Fruit fly (Drosophila melanogaster) whole organism, embryonic: ENCODE data around the gene Nsf2.
A peak's percentile ranks its signal among the peaks of the same experiment; 100 is the strongest.

ENCODE experiments used
- Abd-B ChIP-seq: fragments of 200-800 bp; sonication (Bioruptor generic); optimal IDR thresholded peaks from 2 replicates; lab custom pipeline; 2018; ENCODE audit warnings: missing biosample characterization, mild to moderate bottlenecking, missing genetic modification characterization, moderate library complexity
- Atf-2 ChIP-seq: fragments of 200-800 bp; sonication (Bioruptor generic); optimal IDR thresholded peaks from 2 replicates; lab custom pipeline; 2016; ENCODE audit warnings: missing biosample characterization, missing genetic modification characterization
- CG10267 ChIP-seq: fragments of 200-800 bp; sonication (Bioruptor generic); optimal IDR thresholded peaks from 2 replicates; lab custom pipeline; 2018; ENCODE audit warnings: missing biosample characterization, mild to moderate bottlenecking, missing genetic modification characterization, moderate library complexity
- CG10274 ChIP-seq: fragments of 200-800 bp; sonication (Bioruptor generic); optimal IDR thresholded peaks from 3 replicates; lab custom pipeline; 2017; ENCODE audit warnings: missing biosample characterization, mild to moderate bottlenecking, missing genetic modification characterization
- CG10366 ChIP-seq: fragments of 200-800 bp; sonication (Bioruptor generic); IDR thresholded peaks from 2 replicates; pipeline ENCODE4 v1.3.6; 2022; ENCODE audit warnings: missing biosample characterization, missing genetic modification characterization
- CG10959 ChIP-seq: fragments of 200-800 bp; sonication (Bioruptor generic); IDR thresholded peaks from 2 replicates; pipeline ENCODE4 v1.3.6; 2022; ENCODE audit warnings: missing biosample characterization, missing genetic modification characterization
- CG12219 ChIP-seq: fragments of 200-800 bp; sonication (Bioruptor generic); optimal IDR thresholded peaks from 3 replicates; lab custom pipeline; 2018; ENCODE audit warnings: missing biosample characterization, mild to moderate bottlenecking, missing genetic modification characterization
- CG12236 ChIP-seq: fragments of 200-800 bp; sonication (Bioruptor generic); optimal IDR thresholded peaks from 2 replicates; lab custom pipeline; 2016; ENCODE audit warnings: missing biosample characterization, missing genetic modification characterization
- CG12391 ChIP-seq: fragments of 200-800 bp; sonication (Bioruptor generic); optimal IDR thresholded peaks from 3 replicates; lab custom pipeline; 2018; ENCODE audit warnings: missing biosample characterization, mild to moderate bottlenecking, missing genetic modification characterization, moderate library complexity
- CG14441 ChIP-seq: fragments of 200-800 bp; sonication (Bioruptor generic); IDR thresholded peaks from 2 replicates; pipeline ENCODE4 v1.3.6; 2022; ENCODE audit warnings: missing biosample characterization, missing genetic modification characterization
- CG14965 ChIP-seq: fragments of 200-800 bp; sonication (Bioruptor generic); optimal IDR thresholded peaks from 2 replicates; lab custom pipeline; 2016; ENCODE audit warnings: missing biosample characterization, missing genetic modification characterization, borderline replicate concordance
- CG15601 ChIP-seq: fragments of 200-800 bp; sonication (Bioruptor generic); optimal IDR thresholded peaks from 3 replicates; lab custom pipeline; 2019; ENCODE audit warnings: missing biosample characterization, mild to moderate bottlenecking, missing genetic modification characterization, moderate library complexity
- CG1602 ChIP-seq: fragments of 200-800 bp; sonication (Bioruptor generic); optimal IDR thresholded peaks from 3 replicates; lab custom pipeline; 2016; ENCODE audit warnings: missing biosample characterization, missing genetic modification characterization
- CG16813 ChIP-seq: fragments of 200-800 bp; sonication (Bioruptor generic); IDR thresholded peaks from 3 replicates; pipeline ENCODE4 v1.3.6; 2022; ENCODE audit warnings: missing biosample characterization, missing genetic modification characterization; ENCODE audit not compliant: partially characterized antibody
- CG16863 ChIP-seq: fragments of 200-800 bp; sonication (Bioruptor generic); optimal IDR thresholded peaks from 3 replicates; lab custom pipeline; 2016; ENCODE audit warnings: missing biosample characterization, missing genetic modification characterization
- CG17328 ChIP-seq: fragments of 200-800 bp; sonication (Bioruptor generic); IDR thresholded peaks from 2 replicates; pipeline ENCODE4 v1.3.6; 2022; ENCODE audit warnings: missing biosample characterization, missing genetic modification characterization
- CG2712 ChIP-seq: fragments of 200-800 bp; optimal IDR thresholded peaks from 3 replicates; lab custom pipeline; 2019; ENCODE audit warnings: missing biosample characterization, mild to moderate bottlenecking, missing genetic modification characterization, moderate library complexity
- CG30431 ChIP-seq: fragments of 200-800 bp; sonication (Bioruptor generic); optimal IDR thresholded peaks from 2 replicates; lab custom pipeline; 2017; ENCODE audit warnings: missing biosample characterization, missing genetic modification characterization
- CG3995 ChIP-seq: fragments of 200-800 bp; sonication (Bioruptor generic); optimal IDR thresholded peaks from 3 replicates; lab custom pipeline; 2016; ENCODE audit warnings: missing biosample characterization, missing genetic modification characterization
- CG8924 ChIP-seq: fragments of 200-800 bp; optimal IDR thresholded peaks from 3 replicates; lab custom pipeline; 2019; ENCODE audit warnings: missing biosample characterization, mild to moderate bottlenecking, missing genetic modification characterization, moderate library complexity
- CG9932 ChIP-seq: fragments of 200-800 bp; sonication (Bioruptor generic); IDR thresholded peaks from 2 replicates; pipeline ENCODE4 v1.3.6; 2022; ENCODE audit warnings: missing biosample characterization, missing genetic modification characterization
- CTCF ChIP-seq: fragments of 200-800 bp; sonication (Bioruptor generic); optimal IDR thresholded peaks from 2 replicates; lab custom pipeline; 2017; ENCODE audit warnings: missing biosample characterization, mild to moderate bottlenecking, missing genetic modification characterization, moderate library complexity
- D19B ChIP-seq: fragments of 200-800 bp; sonication (Bioruptor generic); optimal IDR thresholded peaks from 2 replicates; lab custom pipeline; 2017; ENCODE audit warnings: missing biosample characterization, mild to moderate bottlenecking, missing genetic modification characterization
- Dek ChIP-seq: fragments of 200-800 bp; sonication (Bioruptor generic); optimal IDR thresholded peaks from 3 replicates; lab custom pipeline; 2019; ENCODE audit warnings: missing biosample characterization, mild to moderate bottlenecking, missing genetic modification characterization, moderate library complexity
- Drgx ChIP-seq: fragments of 200-800 bp; sonication (Bioruptor generic); IDR thresholded peaks from 2 replicates; pipeline ENCODE4 v1.3.6; 2022; ENCODE audit warnings: missing biosample characterization, missing genetic modification characterization
- Ets65A ChIP-seq: fragments of 200-800 bp; sonication (Bioruptor generic); peaks from one replicate; lab custom pipeline; 2016; ENCODE audit warnings: missing biosample characterization, missing genetic modification characterization
- Hmx ChIP-seq: fragments of 200-800 bp; sonication (Bioruptor generic); optimal IDR thresholded peaks from 2 replicates; lab custom pipeline; 2016; ENCODE audit warnings: missing biosample characterization, missing genetic modification characterization
- Hsf ChIP-seq: fragments of 200-800 bp; sonication (Bioruptor generic); optimal IDR thresholded peaks from 3 replicates; lab custom pipeline; 2016; ENCODE audit warnings: missing biosample characterization, missing genetic modification characterization
- MESR4 ChIP-seq: fragments of 200-800 bp; sonication (Bioruptor generic); optimal IDR thresholded peaks from 2 replicates; lab custom pipeline; 2018; ENCODE audit warnings: missing biosample characterization, mild to moderate bottlenecking, missing genetic modification characterization, moderate library complexity
- Nf-YA ChIP-seq: fragments of 200-800 bp; sonication (Bioruptor generic); IDR thresholded peaks from 2 replicates; pipeline ENCODE4 v1.3.6; 2022; ENCODE audit warnings: missing biosample characterization, missing genetic modification characterization
- Sox102F ChIP-seq: fragments of 200-800 bp; sonication (Bioruptor generic); optimal IDR thresholded peaks from 2 replicates; lab custom pipeline; 2018; ENCODE audit warnings: missing biosample characterization, mild to moderate bottlenecking, missing genetic modification characterization, moderate library complexity
- bcd ChIP-seq: fragments of 200-800 bp; sonication (Bioruptor generic); optimal IDR thresholded peaks from 2 replicates; lab custom pipeline; 2017; ENCODE audit warnings: missing biosample characterization, mild to moderate bottlenecking, missing genetic modification characterization
- bsh ChIP-seq, 2 experiments: fragments of 200-800 bp; sonication (Bioruptor generic); optimal IDR thresholded peaks; 2 replicates each; lab custom pipeline; 2017 to 2018; ENCODE audit warnings: mild to moderate bottlenecking in 2 of 2, missing biosample characterization in 2 of 2, missing genetic modification characterization in 2 of 2, moderate library complexity in 1 of 2
- btn ChIP-seq: fragments of 200-800 bp; sonication (Bioruptor generic); optimal IDR thresholded peaks from 2 replicates; lab custom pipeline; 2016; ENCODE audit warnings: missing biosample characterization, missing genetic modification characterization
- cas ChIP-seq: fragments of 200-800 bp; sonication (Bioruptor generic); IDR thresholded peaks from 2 replicates; pipeline ENCODE4 v1.3.6; 2022; ENCODE audit warnings: missing biosample characterization, missing genetic modification characterization
- danr ChIP-seq: fragments of 200-800 bp; sonication (Bioruptor generic); IDR thresholded peaks from 2 replicates; pipeline ENCODE4 v1.3.6; 2022; ENCODE audit warnings: missing biosample characterization, missing genetic modification characterization
- dimm ChIP-seq: fragments of 200-800 bp; sonication (Bioruptor generic); IDR thresholded peaks from 2 replicates; pipeline ENCODE4 v1.3.6; 2022; ENCODE audit warnings: missing biosample characterization, missing genetic modification characterization
- fd102C ChIP-seq: fragments of 200-800 bp; sonication (Bioruptor generic); optimal IDR thresholded peaks from 2 replicates; lab custom pipeline; 2018; ENCODE audit warnings: missing biosample characterization, mild to moderate bottlenecking, missing genetic modification characterization, moderate library complexity
- gce ChIP-seq: fragments of 200-800 bp; sonication (Bioruptor generic); IDR thresholded peaks from 3 replicates; pipeline ENCODE4 v1.3.6; 2022; ENCODE audit warnings: missing biosample characterization, missing genetic modification characterization
- gem ChIP-seq: fragments of 200-800 bp; sonication (Bioruptor generic); optimal IDR thresholded peaks from 2 replicates; lab custom pipeline; 2019; ENCODE audit warnings: missing biosample characterization, mild to moderate bottlenecking, missing genetic modification characterization, moderate library complexity
- gfzf ChIP-seq: fragments of 200-800 bp; sonication (Bioruptor generic); optimal IDR thresholded peaks from 2 replicates; lab custom pipeline; 2016; ENCODE audit warnings: missing biosample characterization, mild to moderate bottlenecking, missing genetic modification characterization, moderate library complexity
- nom ChIP-seq: fragments of 200-800 bp; sonication (Bioruptor generic); optimal IDR thresholded peaks from 2 replicates; lab custom pipeline; 2017; ENCODE audit warnings: missing biosample characterization, missing genetic modification characterization, mild to moderate bottlenecking, moderate library complexity, missing genetic modification reagents
- peb ChIP-seq: fragments of 200-800 bp; sonication (Bioruptor generic); IDR thresholded peaks from 2 replicates; pipeline ENCODE4 v1.3.6; 2022; ENCODE audit warnings: missing biosample characterization, missing genetic modification characterization
- row ChIP-seq: fragments of 200-800 bp; sonication (Bioruptor generic); IDR thresholded peaks from 3 replicates; pipeline ENCODE4 v1.3.6; 2022; ENCODE audit warnings: missing biosample characterization, missing genetic modification characterization
- run ChIP-seq: fragments of 200-800 bp; sonication (Bioruptor generic); optimal IDR thresholded peaks from 3 replicates; lab custom pipeline; 2018; ENCODE audit warnings: missing biosample characterization, mild to moderate bottlenecking, missing genetic modification characterization
- sens ChIP-seq: fragments of 200-800 bp; sonication (Bioruptor generic); peaks from one replicate; lab custom pipeline; 2016; ENCODE audit warnings: missing biosample characterization, missing genetic modification characterization
- slou ChIP-seq: fragments of 200-800 bp; sonication (Bioruptor generic); optimal IDR thresholded peaks from 3 replicates; lab custom pipeline; 2016; ENCODE audit warnings: missing biosample characterization, missing genetic modification characterization
- slp2 ChIP-seq: fragments of 200-800 bp; sonication (Bioruptor generic); optimal IDR thresholded peaks from 2 replicates; lab custom pipeline; 2016; ENCODE audit warnings: missing biosample characterization, missing genetic modification characterization
- sqz ChIP-seq: fragments of 200-800 bp; sonication (Bioruptor generic); optimal IDR thresholded peaks from 3 replicates; lab custom pipeline; 2018; ENCODE audit warnings: missing biosample characterization, mild to moderate bottlenecking, missing genetic modification characterization
- tgo ChIP-seq: fragments of 200-800 bp; sonication (Bioruptor generic); IDR thresholded peaks from 3 replicates; pipeline ENCODE4 v1.3.6; 2022; ENCODE audit warnings: missing biosample characterization, missing genetic modification characterization
- tx ChIP-seq: fragments of 200-800 bp; sonication (Bioruptor generic); optimal IDR thresholded peaks from 2 replicates; lab custom pipeline; 2016; ENCODE audit warnings: missing biosample characterization, missing genetic modification characterization
- wdn ChIP-seq: fragments of 200-800 bp; sonication (Bioruptor generic); IDR thresholded peaks from 2 replicates; pipeline ENCODE4 v1.3.6; 2022; ENCODE audit warnings: missing biosample characterization, missing genetic modification characterization
- z ChIP-seq: fragments of 200-800 bp; sonication (Bioruptor generic); IDR thresholded peaks from 3 replicates; pipeline ENCODE4 v1.3.6; 2022; ENCODE audit warnings: missing biosample characterization, missing genetic modification characterization

Gene Nsf2

DNA sequence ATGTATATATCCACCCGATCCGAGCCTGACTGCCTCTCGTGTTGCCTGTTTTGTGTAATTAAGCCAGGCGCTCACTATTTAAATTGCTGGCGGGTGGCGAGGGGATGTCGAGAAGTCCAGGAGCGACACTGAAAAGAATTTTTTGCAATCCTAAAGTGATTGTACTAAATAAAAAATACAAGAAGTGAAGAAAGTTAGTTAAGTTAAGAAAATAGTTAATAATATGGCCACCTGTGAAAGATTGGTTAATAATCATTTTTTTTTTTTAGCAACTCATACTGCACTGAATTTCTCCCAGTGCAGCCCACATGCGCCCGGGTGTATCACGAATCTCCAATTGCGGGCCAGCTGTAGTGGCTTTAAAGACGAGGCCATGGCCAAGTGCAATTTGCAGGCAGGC is 3.2 kb upstream of the Nsf2 start (continued):
- TF ChIP-seq CG10959 (GFP tag; lab: Robert Waterston, UW) = 0 out of 2 replicates have a peak, but pooled peaks have one; percentile 17
- TF ChIP-seq bsh (GFP tag; optimal IDR thresholded peaks at IDR 0.05; lab: Kevin White, UChicago) = peak in 1 of 2 experiments; percentile 27
- no peak for TF ChIP-seq CG9932 (GFP tag; lab: Robert Waterston, UW)
- no peak for TF ChIP-seq CG1602
- no peak for TF ChIP-seq CG10366
- TF ChIP-seq Sox102F (GFP tag; lab: Kevin White, UChicago) = no peak
- no peak for TF ChIP-seq slp2 (GFP tag; lab: Kevin White, UChicago)
- TF ChIP-seq gem (tag; lab: Kevin White, UChicago) = peak; percentile 5
- TF ChIP-seq CG10267 (tag; lab: Kevin White, UChicago) = no peak
- no peak for TF ChIP-seq Nf-YA
- no peak for TF ChIP-seq dimm (GFP tag; lab: Robert Waterston, UW)
- no peak for TF ChIP-seq CG3995 (GFP tag; lab: Kevin White, UChicago)
- no peak for TF ChIP-seq Abd-B (GFP tag; lab: Kevin White, UChicago)
- TF ChIP-seq wdn (GFP tag; lab: Robert Waterston, UW) = no peak
- TF ChIP-seq sens (GFP tag; lab: Kevin White, UChicago) = no peak
- TF ChIP-seq Atf-2 (GFP tag; lab: Kevin White, UChicago) = no peak
- 0 out of 2 replicates have a peak, but pooled peaks have one; percentile 37 for TF ChIP-seq CG17328 (GFP tag; lab: Robert Waterston, UW)
- no peak for TF ChIP-seq CG16863 (GFP tag; lab: Kevin White, UChicago)
- peak; percentile 26; the same call in 1 of the 3 replicates for TF ChIP-seq row (GFP tag; lab: Robert Waterston, UW)
- no peak for TF ChIP-seq Ets65A (GFP tag; lab: Kevin White, UChicago)
- no peak for TF ChIP-seq gce
- no peak for TF ChIP-seq run
- TF ChIP-seq D19B (GFP tag; lab: Kevin White, UChicago) = no peak
- no peak for TF ChIP-seq Hsf (GFP tag; lab: Kevin White, UChicago)
- TF ChIP-seq CG10274 = no peak
- TF ChIP-seq CG12391 = no peak
- TF ChIP-seq CG12236 = no peak
- TF ChIP-seq z (GFP tag; lab: Robert Waterston, UW) = no peak
- TF ChIP-seq gfzf = no peak
- TF ChIP-seq CTCF (GFP tag; lab: Kevin White, UChicago) = no peak
- TF ChIP-seq fd102C (GFP tag; lab: Kevin White, UChicago) = no peak
- no peak for TF ChIP-seq danr (GFP tag; lab: Robert Waterston, UW)
- 0 out of 3 replicates have a peak, but pooled peaks have one; percentile 14 for TF ChIP-seq tgo (GFP tag; lab: Robert Waterston, UW)
- no peak for TF ChIP-seq CG16813 (GFP tag; lab: Robert Waterston, UW)
- TF ChIP-seq CG12219 (GFP tag; lab: Kevin White, UChicago) = no peak
- TF ChIP-seq Dek (tag; lab: Kevin White, UChicago) = no peak
- TF ChIP-seq CG8924 = no peak
- 0 out of 2 replicates have a peak, but pooled peaks have one; percentile 8 for TF ChIP-seq Drgx (GFP tag; lab: Robert Waterston, UW)
- no peak for TF ChIP-seq sqz (GFP tag; lab: Kevin White, UChicago)
- TF ChIP-seq MESR4 (GFP tag; lab: Kevin White, UChicago) = no peak
- no peak for TF ChIP-seq CG15601 (tag; lab: Kevin White, UChicago)
- no peak for TF ChIP-seq CG30431 (GFP tag; lab: Kevin White, UChicago)
- TF ChIP-seq CG14965 (GFP tag; lab: Kevin White, UChicago) = no peak
- TF ChIP-seq cas = no peak
- TF ChIP-seq nom (GFP tag; lab: Kevin White, UChicago) = peak; percentile 22
- no peak for TF ChIP-seq slou (GFP tag; lab: Kevin White, UChicago)
- TF ChIP-seq btn (GFP tag; lab: Kevin White, UChicago) = no peak
- no peak for TF ChIP-seq CG14441 (GFP tag; lab: Robert Waterston, UW)
- no peak for TF ChIP-seq tx (GFP tag; lab: Kevin White, UChicago)
- TF ChIP-seq bcd (GFP tag; lab: Kevin White, UChicago) = no peak
- TF ChIP-seq peb (GFP tag; lab: Robert Waterston, UW) = no peak
- TF ChIP-seq Hmx (GFP tag; lab: Kevin White, UChicago) = no peak
- no peak for TF ChIP-seq CG2712 (tag; lab: Kevin White, UChicago)
